Worm (Caenorhabditis elegans): ENCODE measurements around the gene znf-207.

znf-207 gene

ce11 chrIV:11266090-11266489 is 44.7 kb upstream of the znf-207 start, which contains the start of gene col-127:
col-127 (minus strand) TSS chrIV:11266190.
- TF ChIP-seq duxl-1 (tag; optimal IDR thresholded peaks at IDR 0.05; ENCODE audit: poor library complexity) (no peak), unc-62 (GFP tag; optimal IDR thresholded peaks at IDR 0.05 in 1 of 2) (no peak), unc-62 (tag; optimal IDR thresholded peaks at IDR 0.05) (no peak), cey-2 (tag; optimal IDR thresholded peaks at IDR 0.05; ENCODE audit: borderline replicate concordance, insufficient read depth) (no peak), F10B5.3 (tag; optimal IDR thresholded peaks at IDR 0.05) (no peak), gei-8 (GFP tag; optimal IDR thresholded peaks at IDR 0.05) (no peak), daf-12 (tag; optimal IDR thresholded peaks at IDR 0.05) (no peak), mdl-1 (tag; optimal IDR thresholded peaks at IDR 0.05) (no peak), nhr-10 (tag; optimal IDR thresholded peaks at IDR 0.05) (no peak), T26A8.4 (GFP tag; IDR thresholded peaks at IDR 0.05) (no peak), ceh-44 (GFP tag; IDR thresholded peaks at IDR 0.05) (no peak), mep-1 (tag; optimal IDR thresholded peaks at IDR 0.05) (no peak)

ce11 chrIV:11269483-11269882 is 41.3 kb upstream of the znf-207 start:
- TF ChIP-seq daf-19 (GFP tag; conservative IDR thresholded peaks at IDR 0.05): no peak
- no peak for TF ChIP-seq mxl-3 (GFP tag; optimal IDR thresholded peaks at IDR 0.05)
- TF ChIP-seq hlh-30 (tag; optimal IDR thresholded peaks at IDR 0.05; ENCODE audit: insufficient read depth): no peak
- no peak for TF ChIP-seq pha-4 (GFP tag; IDR thresholded peaks at IDR 0.05)
- TF ChIP-seq pha-4 (tag; optimal IDR thresholded peaks at IDR 0.05): peak; percentile 61

- no peak for TF ChIP-seq sdz-12 (GFP tag; optimal IDR thresholded peaks at IDR 0.05)
- TF ChIP-seq nhr-25 (tag; optimal IDR thresholded peaks at IDR 0.05; ENCODE audit: borderline replicate concordance, insufficient read depth): no peak
- TF ChIP-seq ztf-11 (tag; optimal IDR thresholded peaks at IDR 0.05): no peak
- no peak for TF ChIP-seq ctbp-1 (GFP tag; IDR thresholded peaks at IDR 0.05)
- TF ChIP-seq mxl-3 (GFP tag; optimal IDR thresholded peaks at IDR 0.05): no peak
- no peak for TF ChIP-seq cey-2 (tag; optimal IDR thresholded peaks at IDR 0.05; ENCODE audit: borderline replicate concordance, insufficient read depth)
- no peak for TF ChIP-seq rbr-2 (tag; optimal IDR thresholded peaks at IDR 0.05)
- no peak for TF ChIP-seq aha-1 (tag)
- TF ChIP-seq mdl-1 (tag; optimal IDR thresholded peaks at IDR 0.05): no peak
Measured at ce11 chrIV:11271262-11271661, 39.5 kb upstream of the znf-207 start, which contains the start of gene nhr-7. nhr-7 (minus strand) TSS chrIV:11271362.

- TF ChIP-seq lin-29 (GFP tag; IDR thresholded peaks at IDR 0.05) (no peak), F49E8.2 (tag; optimal IDR thresholded peaks at IDR 0.05; ENCODE audit: borderline replicate concordance) (no peak), lin-38 (GFP tag; IDR thresholded peaks at IDR 0.05) (no peak), ceh-62 (tag; optimal IDR thresholded peaks at IDR 0.05) (no peak), dmd-6 (GFP tag; IDR thresholded peaks at IDR 0.05) (no peak), mdl-1 (tag; optimal IDR thresholded peaks at IDR 0.05) (no peak), lin-1 (GFP tag; IDR thresholded peaks at IDR 0.05) (no peak), nhr-11 (tag; optimal IDR thresholded peaks at IDR 0.05) (no peak), F26F4.8 (GFP tag; conservative IDR thresholded peaks at IDR 0.05) (no peak), ztf-11 (tag; optimal IDR thresholded peaks at IDR 0.05) (no peak), ceh-28 (tag; optimal IDR thresholded peaks at IDR 0.05) (no peak), zfp-2 (tag; optimal IDR thresholded peaks at IDR 0.05) (no peak), ZK337.2 (GFP tag; IDR thresholded peaks at IDR 0.05) (no peak), duxl-1 (tag; optimal IDR thresholded peaks at IDR 0.05; ENCODE audit: poor library complexity) (no peak)
Measured at ce11 chrIV:11273151-11273550, 37.6 kb upstream of the znf-207 start, which contains the start of gene gtl-2. gtl-2 (plus strand) TSS chrIV:11273451.

ce11 chrIV:11276026-11276425 is 34.7 kb upstream of the znf-207 start:
- peak in 1 of 2 experiments; percentile 90 for TF ChIP-seq unc-62 (GFP tag; optimal IDR thresholded peaks at IDR 0.05 in 1 of 2)
- TF ChIP-seq unc-62 (tag; optimal IDR thresholded peaks at IDR 0.05): no peak
- no peak for TF ChIP-seq lin-15B (tag; optimal IDR thresholded peaks at IDR 0.05)
- no peak for TF ChIP-seq duxl-1 (tag; optimal IDR thresholded peaks at IDR 0.05; ENCODE audit: poor library complexity)
- TF ChIP-seq ZK546.5 (tag; optimal IDR thresholded peaks at IDR 0.05): no peak
- no peak for TF ChIP-seq rbr-2 (tag; optimal IDR thresholded peaks at IDR 0.05)
- no peak for TF ChIP-seq vab-7 (GFP tag; IDR thresholded peaks at IDR 0.05)
- TF ChIP-seq nhr-41 (GFP tag; IDR thresholded peaks at IDR 0.05): no peak
- TF ChIP-seq daf-12 (tag; optimal IDR thresholded peaks at IDR 0.05): no peak
